Fruit fly (Drosophila melanogaster) whole organism, wandering third instar larva: ENCODE data around the gene Hs2st.
A peak's percentile ranks its signal among the peaks of the same experiment; 100 is the strongest.

Experiments
- Abd-B ChIP-seq: fragments of >200 bp; optimal IDR thresholded peaks from 2 replicates; lab custom pipeline; 2017; ENCODE audit warnings: missing biosample characterization, missing genetic modification characterization
- CG32264 ChIP-seq: fragments of 200-800 bp; sonication (Bioruptor generic); optimal IDR thresholded peaks from 2 replicates; lab custom pipeline; 2016; ENCODE audit warnings: missing biosample characterization, missing genetic modification characterization
- CG9705 ChIP-seq: fragments of 200-800 bp; sonication (Bioruptor generic); optimal IDR thresholded peaks from 2 replicates; lab custom pipeline; 2018; ENCODE audit warnings: missing biosample characterization, mild to moderate bottlenecking, missing genetic modification characterization
- CrebA ChIP-seq: fragments of 200-800 bp; sonication (Bioruptor generic); optimal IDR thresholded peaks from 2 replicates; lab custom pipeline; 2016; ENCODE audit warnings: missing biosample characterization, mild to moderate bottlenecking, missing genetic modification characterization, borderline replicate concordance
- Dfd ChIP-seq: fragments of >200 bp; optimal IDR thresholded peaks from 2 replicates; lab custom pipeline; 2017; ENCODE audit warnings: missing biosample characterization, missing genetic modification characterization
- Dif ChIP-seq: fragments of 200-275, 200-300 bp; sonication (Bioruptor generic); optimal IDR thresholded peaks from 2 replicates; lab custom pipeline; 2018; ENCODE audit warnings: missing biosample characterization, missing genetic modification characterization; ENCODE audit not compliant: partially characterized antibody
- GATAd ChIP-seq: sonication (Bioruptor generic); optimal IDR thresholded peaks from 2 replicates; lab custom pipeline; 2016; ENCODE audit warnings: missing biosample characterization, missing genetic modification characterization
- HLH106 ChIP-seq: fragments of 200-800 bp; optimal IDR thresholded peaks from 3 replicates; lab custom pipeline; 2019; ENCODE audit warnings: missing biosample characterization, mild to moderate bottlenecking, missing genetic modification characterization, moderate library complexity
- Hnf4 ChIP-seq: fragments of 200-800 bp; sonication (Bioruptor generic); optimal IDR thresholded peaks from 2 replicates; lab custom pipeline; 2016; ENCODE audit warnings: missing biosample characterization, mild to moderate bottlenecking, missing genetic modification characterization
- Hr78 ChIP-seq: fragments of >200 bp; optimal IDR thresholded peaks from 2 replicates; lab custom pipeline; 2017; ENCODE audit warnings: missing biosample characterization, missing genetic modification characterization
- Hr83 ChIP-seq: fragments of 200-300 bp; sonication (Bioruptor generic); optimal IDR thresholded peaks from 2 replicates; lab custom pipeline; 2016; ENCODE audit warnings: missing biosample characterization, mild to moderate bottlenecking, missing genetic modification characterization, moderate library complexity; ENCODE audit not compliant: poor library complexity, severe bottlenecking
- Jra ChIP-seq: sonication (Bioruptor generic); optimal IDR thresholded peaks from 2 replicates; lab custom pipeline; 2016; ENCODE audit warnings: missing biosample characterization, missing genetic modification characterization
- Mio ChIP-seq: sonication (Bioruptor generic); optimal IDR thresholded peaks from 2 replicates; lab custom pipeline; 2016; ENCODE audit warnings: missing biosample characterization, missing genetic modification characterization
- Myc ChIP-seq: fragments of >200 bp; optimal IDR thresholded peaks from 2 replicates; lab custom pipeline; 2017
- N ChIP-seq: fragments of >200 bp; optimal IDR thresholded peaks from 2 replicates; lab custom pipeline; 2018; ENCODE audit warnings: missing biosample characterization, missing external identifiers, missing genetic modification characterization
- OdsH ChIP-seq: fragments of 200-800 bp; sonication (Bioruptor generic); optimal IDR thresholded peaks from 2 replicates; lab custom pipeline; 2016; ENCODE audit warnings: missing biosample characterization, mild to moderate bottlenecking, missing genetic modification characterization
- Rel ChIP-seq, 2 experiments: fragments of 200-800 bp; sonication (Bioruptor generic) in 1 of 2; optimal IDR thresholded peaks; 2 replicates in 1 of 2; 3 replicates in 1 of 2; lab custom pipeline; 2016 to 2019; ENCODE audit warnings: mild to moderate bottlenecking in 2 of 2, missing biosample characterization in 2 of 2, missing genetic modification characterization in 2 of 2, moderate library complexity in 1 of 2
- Sp1 ChIP-seq: fragments of 200-800 bp; sonication (Bioruptor generic); optimal IDR thresholded peaks from 3 replicates; lab custom pipeline; 2019; ENCODE audit warnings: missing biosample characterization, mild to moderate bottlenecking, missing genetic modification characterization, moderate library complexity
- Vsx2 ChIP-seq: fragments of 200-300, 225-300 bp; sonication (Bioruptor generic); optimal IDR thresholded peaks from 2 replicates; lab custom pipeline; 2018; ENCODE audit warnings: missing biosample characterization, missing genetic modification characterization; ENCODE audit not compliant: partially characterized antibody
- br ChIP-seq: fragments of 200-800 bp; sonication (Bioruptor generic); optimal IDR thresholded peaks from 2 replicates; lab custom pipeline; 2016; ENCODE audit warnings: missing biosample characterization, missing genetic modification characterization
- brk ChIP-seq: fragments of 200-800 bp; sonication (Bioruptor generic); optimal IDR thresholded peaks from 2 replicates; lab custom pipeline; 2016; ENCODE audit warnings: missing biosample characterization, mild to moderate bottlenecking, missing genetic modification characterization
- dl ChIP-seq, 2 experiments: fragments of 175-275, 200-275 bp in 1 of 2; fragments of 200-275 bp in 1 of 2; sonication (Bioruptor generic); optimal IDR thresholded peaks; lab custom pipeline; 2018; ENCODE audit warnings: mild to moderate bottlenecking in 2 of 2, missing biosample characterization in 2 of 2, missing genetic modification characterization in 2 of 2, moderate library complexity in 2 of 2; ENCODE audit not compliant: partially characterized antibody in 2 of 2, insufficient read depth in 1 of 2
- dmrt93B ChIP-seq: fragments of 200-800 bp; sonication (Bioruptor generic); optimal IDR thresholded peaks from 2 replicates; lab custom pipeline; 2018; ENCODE audit warnings: missing biosample characterization, mild to moderate bottlenecking, missing genetic modification characterization
- dsf ChIP-seq: sonication (Bioruptor generic); optimal IDR thresholded peaks from 2 replicates; lab custom pipeline; 2016; ENCODE audit warnings: missing biosample characterization, missing genetic modification characterization, borderline replicate concordance
- ey ChIP-seq: fragments of 200-800 bp; sonication (Bioruptor generic); optimal IDR thresholded peaks from 2 replicates; lab custom pipeline; 2016; ENCODE audit warnings: missing biosample characterization, missing genetic modification characterization
- foxo ChIP-seq, 2 experiments: fragments of 200-800 bp; sonication (Bioruptor generic); optimal IDR thresholded peaks; 2 replicates in 1 of 2; 3 replicates in 1 of 2; lab custom pipeline; 2016 to 2017; ENCODE audit warnings: missing biosample characterization in 2 of 2, missing genetic modification characterization in 2 of 2
- fru ChIP-seq: fragments of 200-800 bp; sonication (Bioruptor generic); optimal IDR thresholded peaks from 3 replicates; lab custom pipeline; 2016; ENCODE audit warnings: missing biosample characterization, mild to moderate bottlenecking, missing genetic modification characterization
- h ChIP-seq: fragments of 200-800 bp; sonication (Bioruptor generic); optimal IDR thresholded peaks from 3 replicates; lab custom pipeline; 2016; ENCODE audit warnings: missing biosample characterization, mild to moderate bottlenecking, missing genetic modification characterization
- jim ChIP-seq: fragments of 175-275, 200-325 bp; sonication (Bioruptor generic); optimal IDR thresholded peaks from 2 replicates; lab custom pipeline; 2016; ENCODE audit warnings: missing biosample characterization, mild to moderate bottlenecking, missing genetic modification characterization
- lola ChIP-seq: fragments of >200 bp; optimal IDR thresholded peaks from 2 replicates; lab custom pipeline; 2017; ENCODE audit warnings: missing biosample characterization, missing genetic modification characterization
- pan ChIP-seq: fragments of >200 bp; optimal IDR thresholded peaks from 2 replicates; lab custom pipeline; 2017
- psq ChIP-seq: fragments of 200-800 bp; sonication (Bioruptor generic); optimal IDR thresholded peaks from 3 replicates; lab custom pipeline; 2017; ENCODE audit warnings: missing biosample characterization, mild to moderate bottlenecking, missing genetic modification characterization, moderate library complexity
- rgr ChIP-seq: fragments of 200-800 bp; sonication (Bioruptor generic); optimal IDR thresholded peaks from 3 replicates; lab custom pipeline; 2016; ENCODE audit warnings: missing biosample characterization, mild to moderate bottlenecking, missing genetic modification characterization
- sage ChIP-seq: fragments of 200-800 bp; sonication (Bioruptor generic); optimal IDR thresholded peaks from 2 replicates; lab custom pipeline; 2016; ENCODE audit warnings: missing biosample characterization, mild to moderate bottlenecking, missing genetic modification characterization
- sv ChIP-seq: fragments of 200-800 bp; sonication (Bioruptor generic); optimal IDR thresholded peaks from 3 replicates; lab custom pipeline; 2016; ENCODE audit warnings: missing biosample characterization, missing genetic modification characterization
- tai ChIP-seq: sonication (Bioruptor generic); optimal IDR thresholded peaks from 2 replicates; lab custom pipeline; 2016; ENCODE audit warnings: missing biosample characterization, missing genetic modification characterization
- usp ChIP-seq: fragments of >200 bp; optimal IDR thresholded peaks from 2 replicates; lab custom pipeline; 2017; ENCODE audit warnings: missing biosample characterization, missing genetic modification characterization
- woc ChIP-seq: sonication (Bioruptor generic); optimal IDR thresholded peaks from 2 replicates; lab custom pipeline; 2016; ENCODE audit warnings: missing biosample characterization, mild to moderate bottlenecking, missing genetic modification characterization

Hs2st gene

DNA sequence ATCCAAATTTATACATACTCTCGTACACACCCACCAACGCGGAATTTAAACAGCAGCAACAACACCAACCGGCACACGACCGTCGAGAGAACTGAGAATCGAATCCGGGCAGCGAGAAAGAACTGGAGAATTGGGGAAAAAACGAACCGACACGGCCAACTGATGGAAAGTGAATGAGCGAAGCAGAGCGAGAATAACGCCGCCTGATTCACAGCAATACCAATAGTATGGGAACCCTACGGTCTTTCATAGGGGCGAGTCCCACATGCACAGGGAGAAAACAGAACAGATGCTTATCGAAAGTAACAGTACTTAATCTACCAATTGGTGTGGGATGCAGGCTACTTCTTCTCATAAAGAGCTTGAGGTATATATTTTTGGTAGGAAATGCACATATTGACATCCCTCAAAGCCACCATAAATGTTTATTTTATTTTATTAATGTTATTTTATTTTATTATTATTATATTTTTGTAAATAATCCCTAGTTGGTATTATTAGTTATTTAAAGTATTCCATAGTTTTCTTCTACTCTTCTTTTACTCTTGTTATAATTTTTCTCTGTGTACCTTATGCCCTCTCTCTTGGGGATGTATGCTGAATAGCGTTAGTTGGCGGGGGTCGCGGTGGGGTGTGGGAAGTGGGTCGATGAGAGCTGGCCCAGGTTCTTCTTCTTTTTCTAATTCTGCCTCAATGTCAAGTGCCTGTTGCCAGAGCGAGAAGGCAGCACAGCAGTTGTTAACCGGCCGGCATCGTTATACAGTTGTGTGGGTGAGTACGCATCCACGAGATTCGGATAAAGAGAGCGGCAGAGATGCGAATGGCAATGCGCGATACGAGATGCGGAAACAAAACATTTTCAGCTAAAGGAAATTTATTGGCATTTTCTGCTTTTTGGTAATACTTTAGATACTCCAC is 46.0 kb downstream of the Hs2st start, which contains the start of gene CG17544 (continued):
- peak; percentile 88 for TF ChIP-seq Sp1 (GFP tag; lab: Kevin White, UChicago)
- TF ChIP-seq Hr83 = peak; percentile 60
- TF ChIP-seq Hnf4 (GFP tag; lab: Kevin White, UChicago) = peak; percentile 23
- peak; percentile 59 for TF ChIP-seq fru (GFP tag; lab: Kevin White, UChicago)
- TF ChIP-seq sv = peak; percentile 24
- peak; percentile 88 for TF ChIP-seq psq
- no peak for TF ChIP-seq Rel (GFP tag; optimal IDR thresholded peaks at IDR 0.05; lab: Kevin White, UChicago)
- peak; percentile 27 for TF ChIP-seq Rel (tag; optimal IDR thresholded peaks at IDR 0.05; lab: Kevin White, UChicago)
- TF ChIP-seq woc (GFP tag; lab: Kevin White, UChicago) = peak; percentile 81
- TF ChIP-seq rgr = peak; percentile 65

DNA sequence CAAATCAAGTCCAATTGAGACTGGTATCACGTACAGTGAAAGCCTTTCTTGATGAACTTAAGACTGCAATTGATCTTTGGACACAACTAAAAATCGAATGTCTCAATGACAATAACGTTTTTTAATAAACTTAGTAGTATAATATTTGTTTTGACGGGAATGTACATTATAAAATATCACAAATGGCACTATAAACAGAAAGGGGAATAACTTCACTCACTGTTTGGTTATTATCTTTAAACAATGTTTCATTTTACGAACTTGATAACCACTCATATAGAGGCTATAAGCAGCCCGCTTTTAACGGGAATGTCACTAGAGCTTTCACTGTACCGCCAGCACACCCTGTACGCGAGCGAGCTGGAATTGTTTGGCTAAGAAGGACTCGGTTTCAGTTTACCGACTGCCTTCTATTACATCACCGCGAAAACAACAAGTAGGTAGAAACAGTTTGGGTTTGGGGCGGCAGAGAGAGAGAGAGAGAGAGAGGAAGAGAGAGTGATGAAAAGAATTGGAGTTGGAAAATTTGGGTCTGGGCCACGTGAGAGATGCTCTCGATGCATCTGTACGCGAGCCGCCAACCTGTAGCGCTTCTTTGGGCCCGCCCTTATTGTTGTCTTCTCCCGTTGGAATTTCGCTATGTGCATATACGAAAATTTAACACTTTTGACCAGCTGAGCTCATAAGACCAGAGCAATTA is 46.8 kb downstream of the Hs2st start:
- peak; percentile 78 for TF ChIP-seq HLH106 (tag; lab: Kevin White, UChicago)
- TF ChIP-seq dmrt93B (GFP tag; lab: Kevin White, UChicago) = peak; percentile 37
- TF ChIP-seq woc (GFP tag; lab: Kevin White, UChicago) = peak; percentile 61
- no peak for TF ChIP-seq Abd-B (GFP tag; lab: Kevin White, UChicago)
- TF ChIP-seq Myc = no peak
- no peak for TF ChIP-seq CrebA
- no peak for TF ChIP-seq Mio
- peak; percentile 75 for TF ChIP-seq fru (GFP tag; lab: Kevin White, UChicago)
- no peak for TF ChIP-seq Hr78 (GFP tag; lab: Kevin White, UChicago)
- peak; percentile 64 for TF ChIP-seq rgr
- peak; percentile 22 for TF ChIP-seq sage (GFP tag; lab: Kevin White, UChicago)
- peak; percentile 60 for TF ChIP-seq br
- peak; percentile 47 for TF ChIP-seq psq
- no peak for TF ChIP-seq usp
- no peak for TF ChIP-seq Hr83
- peak in 1 of 2 experiments; percentile 33 for TF ChIP-seq dl (GFP tag; optimal IDR thresholded peaks at IDR 0.05; lab: Kevin White, UChicago; ENCODE audit: insufficient read depth in 1 of 2, partially characterized antibody in 2 of 2)
- TF ChIP-seq lola = no peak
- no peak for TF ChIP-seq GATAd (GFP tag; lab: Kevin White, UChicago)
- TF ChIP-seq h = peak; percentile 68
- TF ChIP-seq Rel (GFP tag; optimal IDR thresholded peaks at IDR 0.05; lab: Kevin White, UChicago) = no peak
- peak; percentile 60 for TF ChIP-seq Rel (tag; optimal IDR thresholded peaks at IDR 0.05; lab: Kevin White, UChicago)
- TF ChIP-seq dsf (GFP tag; lab: Kevin White, UChicago) = no peak
- TF ChIP-seq jim = no peak
- no peak for TF ChIP-seq Vsx2 (GFP tag; lab: Kevin White, UChicago)
- TF ChIP-seq ey (GFP tag; lab: Kevin White, UChicago) = peak; percentile 56
- TF ChIP-seq Dfd (GFP tag; lab: Kevin White, UChicago) = no peak
- peak; percentile 22 for TF ChIP-seq Hnf4 (GFP tag; lab: Kevin White, UChicago)
- peak; percentile 33 for TF ChIP-seq CG9705 (GFP tag; lab: Kevin White, UChicago)
- peak; percentile 53 for TF ChIP-seq tai (GFP tag; lab: Kevin White, UChicago)
- peak in 1 of 2 experiments; percentile 75 for TF ChIP-seq foxo (GFP tag; optimal IDR thresholded peaks at IDR 0.05; lab: Kevin White, UChicago)
- peak; percentile 64 for TF ChIP-seq OdsH
- TF ChIP-seq brk (GFP tag; lab: Kevin White, UChicago) = no peak
- TF ChIP-seq Jra (GFP tag; lab: Kevin White, UChicago) = no peak
- peak; percentile 75 for TF ChIP-seq Dif (GFP tag; lab: Kevin White, UChicago)
- TF ChIP-seq pan (lab: Kevin White, UChicago) = no peak
- no peak for TF ChIP-seq sv
- peak; percentile 72 for TF ChIP-seq Sp1 (GFP tag; lab: Kevin White, UChicago)
- no peak for TF ChIP-seq N
- peak; percentile 43 for TF ChIP-seq CG32264 (GFP tag; lab: Kevin White, UChicago)
